Worm (Caenorhabditis elegans) whole organism, L1 larva: Measurements from ENCODE around the gene nish-1.

Experiments used
- F16B12.6 ChIP-seq: fragments of 150-350 bp; optimal IDR thresholded peaks from 2 replicates; lab custom pipeline; 2014; ENCODE audit warnings: missing biosample characterization, missing genetic modification characterization
- Y116A8C.19 ChIP-seq: sonication (generic microtip); optimal IDR thresholded peaks from 2 replicates; lab custom pipeline; 2016; ENCODE audit warnings: missing compliant biosample characterization, missing genetic modification characterization, borderline replicate concordance
- aly-2 ChIP-seq: fragments of 150-350 bp; optimal IDR thresholded peaks from 2 replicates; lab custom pipeline; 2014; ENCODE audit warnings: missing biosample characterization, missing genetic modification characterization
- blmp-1 ChIP-seq: fragments of 150-350 bp; optimal IDR thresholded peaks from 2 replicates; lab custom pipeline; 2014; ENCODE audit warnings: missing biosample characterization, missing genetic modification characterization
- ceh-63 ChIP-seq: fragments of 200-800 bp; sonication (Bioruptor generic); optimal IDR thresholded peaks from 2 replicates; lab custom pipeline; 2018; ENCODE audit warnings: mild to moderate bottlenecking, missing genetic modification characterization, missing compliant biosample characterization
- ceh-8 ChIP-seq: fragments of 200-800 bp; sonication (Bioruptor generic); optimal IDR thresholded peaks from 2 replicates; lab custom pipeline; 2018; ENCODE audit warnings: mild to moderate bottlenecking, missing genetic modification characterization, moderate library complexity, missing compliant biosample characterization
- ceh-82 ChIP-seq, 3 experiments: fragments of 150-350 bp in 1 of 3; sonication (generic microtip) in 2 of 3; optimal IDR thresholded peaks; 2 replicates each; lab custom pipeline; 2014 to 2017; ENCODE audit warnings: missing biosample characterization in 3 of 3, missing genetic modification characterization in 3 of 3
- ces-1 ChIP-seq: fragments of 150-350 bp; optimal IDR thresholded peaks from 2 replicates; lab custom pipeline; 2014; ENCODE audit warnings: missing biosample characterization, missing genetic modification reagents, missing genetic modification characterization
- efl-1 ChIP-seq, 4 experiments: fragments of 150-350 bp; optimal IDR thresholded peaks in 3 of 4; peaks in 1 of 4; 1 replicate in 1 of 4; 2 replicates in 3 of 4; lab custom pipeline; 2014; ENCODE audit warnings: missing biosample characterization in 2 of 4, missing genetic modification characterization in 2 of 4, missing genetic modification reagents in 2 of 4
- efl-3 ChIP-seq: fragments of 200-800 bp; sonication (Bioruptor generic); optimal IDR thresholded peaks from 2 replicates; lab custom pipeline; 2018; ENCODE audit warnings: mild to moderate bottlenecking, missing genetic modification characterization, missing compliant biosample characterization
- egl-27 ChIP-seq, 2 experiments: fragments of 150-350 bp in 1 of 2; sonication (generic microtip); optimal IDR thresholded peaks; 3 replicates each; lab custom pipeline; 2017 to 2018; ENCODE audit warnings: missing biosample characterization in 2 of 2, missing genetic modification characterization in 2 of 2, missing genetic modification reagents in 2 of 2
- fkh-4 ChIP-seq: sonication (generic microtip); optimal IDR thresholded peaks from 2 replicates; lab custom pipeline; 2016; ENCODE audit warnings: missing compliant biosample characterization, missing genetic modification characterization, borderline replicate concordance
- grh-1 ChIP-seq: fragments of 200-800 bp; sonication (Bioruptor generic); IDR thresholded peaks from 2 replicates; pipeline ENCODE4 v1.3.6; 2022; ENCODE audit warnings: missing genetic modification reagents, missing genetic modification characterization, missing compliant biosample characterization
- hlh-4 ChIP-seq: sonication (generic microtip); optimal IDR thresholded peaks from 2 replicates; lab custom pipeline; 2016; ENCODE audit warnings: mild to moderate bottlenecking, missing genetic modification characterization, missing compliant biosample characterization
- hpl-2 ChIP-seq: fragments of 150-350 bp; optimal IDR thresholded peaks from 2 replicates; lab custom pipeline; 2014; ENCODE audit warnings: missing biosample characterization, missing genetic modification reagents, missing genetic modification characterization
- lin-35 ChIP-seq, 2 experiments: fragments of 150-350 bp; optimal IDR thresholded peaks; 2 replicates each; lab custom pipeline; 2014; ENCODE audit warnings: missing biosample characterization in 2 of 2, missing genetic modification characterization in 2 of 2, missing genetic modification reagents in 2 of 2
- lin-39 ChIP-seq: fragments of 150-350 bp; optimal IDR thresholded peaks from 2 replicates; lab custom pipeline; 2014; ENCODE audit warnings: missing biosample characterization, missing genetic modification reagents, missing genetic modification characterization
- lir-3 ChIP-seq: sonication (generic microtip); optimal IDR thresholded peaks from 2 replicates; lab custom pipeline; 2016; ENCODE audit warnings: mild to moderate bottlenecking, missing genetic modification characterization, moderate library complexity, missing compliant biosample characterization; ENCODE audit not compliant: poor library complexity
- lsy-2 ChIP-seq, 2 experiments: fragments of 150-350 bp; optimal IDR thresholded peaks; 2 replicates each; lab custom pipeline; 2014; ENCODE audit warnings: missing biosample characterization in 2 of 2, missing genetic modification characterization in 2 of 2
- nhr-11 ChIP-seq: fragments of 150-350 bp; optimal IDR thresholded peaks from 2 replicates; lab custom pipeline; 2014; ENCODE audit warnings: missing biosample characterization, missing genetic modification characterization
- nhr-19 ChIP-seq: fragments of 200-800 bp; sonication (Bioruptor generic); conservative IDR thresholded peaks from 2 replicates; pipeline ENCODE4 v1.3.6; 2022; ENCODE audit warnings: missing genetic modification characterization, missing compliant biosample characterization
- nhr-28 ChIP-seq: fragments of 150-350 bp; optimal IDR thresholded peaks from 2 replicates; lab custom pipeline; 2014; ENCODE audit warnings: missing biosample characterization, missing genetic modification characterization
- nhr-47 ChIP-seq: sonication (generic microtip); optimal IDR thresholded peaks from 2 replicates; lab custom pipeline; 2016; ENCODE audit warnings: mild to moderate bottlenecking, missing genetic modification characterization, moderate library complexity, missing compliant biosample characterization
- nhr-71 ChIP-seq: sonication (generic microtip); optimal IDR thresholded peaks from 2 replicates; lab custom pipeline; 2016; ENCODE audit warnings: mild to moderate bottlenecking, missing genetic modification characterization, moderate library complexity, missing compliant biosample characterization
- nhr-77 ChIP-seq: fragments of 150-350 bp; optimal IDR thresholded peaks from 2 replicates; lab custom pipeline; 2014; ENCODE audit warnings: missing biosample characterization, missing genetic modification characterization
- nhr-90 ChIP-seq: sonication (generic microtip); optimal IDR thresholded peaks from 2 replicates; lab custom pipeline; 2016; ENCODE audit warnings: mild to moderate bottlenecking, missing genetic modification characterization, missing compliant biosample characterization; ENCODE audit not compliant: poor library complexity
- pag-3 ChIP-seq: sonication (generic microtip); optimal IDR thresholded peaks from 2 replicates; lab custom pipeline; 2017; ENCODE audit warnings: missing genetic modification characterization, mild to moderate bottlenecking, missing compliant biosample characterization, antibody characterized with exemption, borderline replicate concordance; ENCODE audit not compliant: insufficient read depth
- pax-3 ChIP-seq: fragments of 200-800 bp; sonication (Bioruptor generic); optimal IDR thresholded peaks from 2 replicates; lab custom pipeline; 2018; ENCODE audit warnings: mild to moderate bottlenecking, missing genetic modification characterization, moderate library complexity, missing compliant biosample characterization
- pqm-1 ChIP-seq: sonication (generic microtip); optimal IDR thresholded peaks from 3 replicates; lab custom pipeline; 2017; ENCODE audit warnings: missing biosample characterization, missing genetic modification characterization
- snpc-4 ChIP-seq: fragments of 150-350 bp; optimal IDR thresholded peaks from 2 replicates; lab custom pipeline; 2014; ENCODE audit warnings: missing biosample characterization, missing genetic modification characterization
- snu-23 ChIP-seq: sonication (generic microtip); optimal IDR thresholded peaks from 2 replicates; lab custom pipeline; 2016; ENCODE audit warnings: missing genetic modification characterization, missing compliant biosample characterization
- sptf-1 ChIP-seq: fragments of 150-350 bp; optimal IDR thresholded peaks from 2 replicates; lab custom pipeline; 2014; ENCODE audit warnings: missing biosample characterization, missing genetic modification characterization
- sup-37 ChIP-seq: fragments of 200-800 bp; sonication (Bioruptor generic); optimal IDR thresholded peaks from 2 replicates; lab custom pipeline; 2018; ENCODE audit warnings: mild to moderate bottlenecking, missing genetic modification characterization, missing compliant biosample characterization
- swsn-7 ChIP-seq: sonication (generic microtip); optimal IDR thresholded peaks from 2 replicates; lab custom pipeline; 2016; ENCODE audit warnings: missing genetic modification characterization, missing compliant biosample characterization
- tbx-2 ChIP-seq: sonication (generic microtip); optimal IDR thresholded peaks from 2 replicates; lab custom pipeline; 2016; ENCODE audit warnings: missing genetic modification characterization, missing compliant biosample characterization
- tlp-1 ChIP-seq: fragments of 150-350 bp; optimal IDR thresholded peaks from 2 replicates; lab custom pipeline; 2014; ENCODE audit warnings: missing biosample characterization, missing genetic modification characterization
- unc-130 ChIP-seq: fragments of 150-350 bp; optimal IDR thresholded peaks from 2 replicates; lab custom pipeline; 2017; ENCODE audit warnings: missing biosample characterization, missing genetic modification characterization, inconsistent platforms
- vab-15 ChIP-seq: sonication (generic microtip); optimal IDR thresholded peaks from 2 replicates; lab custom pipeline; 2017; ENCODE audit warnings: missing genotype, mild to moderate bottlenecking, missing genetic modification characterization, missing compliant biosample characterization
- zag-1 ChIP-seq: fragments of 150-350 bp; optimal IDR thresholded peaks from 2 replicates; lab custom pipeline; 2014; ENCODE audit warnings: missing biosample characterization, missing genetic modification characterization

nish-1 gene

DNA sequence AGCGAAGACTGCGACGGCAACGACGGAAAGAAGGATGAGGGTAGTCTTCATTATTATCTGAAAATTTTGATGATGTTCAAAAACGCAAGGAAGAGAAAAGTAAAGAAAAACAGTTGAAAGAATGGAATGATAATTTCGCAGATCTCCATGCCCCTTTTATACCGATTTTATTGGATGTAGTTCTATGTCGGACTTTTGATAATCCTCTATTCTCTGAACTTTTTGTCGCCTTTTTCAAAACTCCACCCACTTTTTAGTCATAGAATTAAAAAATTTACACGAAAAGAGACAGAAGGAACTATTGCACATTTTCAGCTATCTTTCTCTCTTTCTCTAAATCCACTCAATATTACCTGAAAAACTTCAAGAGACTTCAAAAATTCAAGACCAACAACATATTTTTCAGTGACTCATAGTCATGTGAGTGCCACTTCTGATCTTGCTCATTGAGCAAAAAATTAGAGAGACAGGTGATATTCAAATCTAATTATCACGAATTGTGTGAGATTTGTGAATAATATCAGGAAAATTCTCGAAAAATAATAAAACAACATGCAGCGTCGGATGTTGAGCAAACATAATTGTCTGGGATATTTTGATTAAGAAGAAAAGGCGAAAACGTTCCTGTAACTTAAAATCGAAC is 25.8 kb downstream of the nish-1 start, which contains the start of gene F13E9.15 (continued):
- no peak for TF ChIP-seq F16B12.6 (tag; lab: Kevin White, UChicago)
- TF ChIP-seq, all 84 proteins: peak for 9

- no peak for TF ChIP-seq Y116A8C.19 (tag; lab: Kevin White, UChicago)
- no peak for TF ChIP-seq swsn-7 (tag; lab: Kevin White, UChicago)
- TF ChIP-seq nhr-19 (GFP tag; lab: Robert Waterston, UW), result no peak
- TF ChIP-seq nhr-90 (tag; lab: Kevin White, UChicago), result no peak
- TF ChIP-seq nhr-11, result no peak
- TF ChIP-seq nhr-71 (tag; lab: Kevin White, UChicago), result no peak
- no peak for TF ChIP-seq snu-23
- no peak for TF ChIP-seq ceh-82 (tag; optimal IDR thresholded peaks at IDR 0.05; lab: Kevin White, UChicago)
- TF ChIP-seq pqm-1 (tag; lab: Kevin White, UChicago), result no peak
- no peak for TF ChIP-seq hpl-2 (GFP tag; lab: Kevin White, UChicago)
Observed at ce11 chrIV:10891993-10892392, 27.9 kb downstream of the nish-1 start, which contains the start of gene srlf-12. TSS of gene srlf-12 (minus strand) at chrIV:10892093.

DNA sequence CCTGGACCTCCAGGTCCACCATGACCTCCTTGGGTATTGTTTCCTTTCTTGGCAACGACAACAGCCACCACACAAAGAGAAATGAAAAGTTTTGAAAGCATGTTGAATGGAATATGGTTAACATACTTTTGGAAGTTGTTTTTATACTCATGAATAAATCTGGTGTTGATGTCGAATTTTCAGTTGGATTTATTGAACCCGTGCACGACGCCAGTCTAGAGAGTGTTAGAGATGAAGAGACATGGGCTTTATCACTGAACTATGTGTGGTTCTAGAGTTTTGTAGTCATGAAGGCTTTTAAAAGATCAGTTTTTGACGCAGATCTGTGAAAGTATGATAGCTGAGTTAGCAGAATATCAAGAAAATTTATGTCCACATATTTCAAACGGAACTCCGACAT is 30.1 kb downstream of the nish-1 start, which contains the start of gene srlf-14:
Gene srlf-14, minus strand, starts transcription at position 101 of the 400 bp plus-strand sequence.
- TF ChIP-seq nhr-47 (tag; lab: Kevin White, UChicago) (no peak), tbx-2 (no peak), efl-3 (GFP tag; lab: Kevin White, UChicago) (no peak), ces-1 (no peak), lsy-2 (tag; optimal IDR thresholded peaks at IDR 0.05; lab: Kevin White, UChicago) (no peak), tlp-1 (tag; lab: Kevin White, UChicago) (no peak), aly-2 (tag; lab: Kevin White, UChicago) (no peak), sptf-1 (tag; lab: Kevin White, UChicago) (no peak), lin-39 (no peak), fkh-4 (tag; lab: Kevin White, UChicago) (no peak), swsn-7 (tag; lab: Kevin White, UChicago) (no peak), egl-27 (tag; optimal IDR thresholded peaks at IDR 0.05; lab: Kevin White, UChicago) (no peak), nhr-90 (tag; lab: Kevin White, UChicago) (no peak), pax-3 (tag; lab: Kevin White, UChicago) (no peak), ceh-8 (GFP tag; lab: Kevin White, UChicago) (no peak)

- TF ChIP-seq hpl-2 (GFP tag; lab: Kevin White, UChicago), result no peak
- no peak for TF ChIP-seq grh-1 (GFP tag; lab: Robert Waterston, UW)
- no peak for TF ChIP-seq lin-35 (GFP tag; optimal IDR thresholded peaks at IDR 0.05; lab: Kevin White, UChicago)
- no peak for TF ChIP-seq nhr-77 (tag; lab: Kevin White, UChicago)
- TF ChIP-seq hlh-4, result no peak
- no peak for TF ChIP-seq sup-37
- TF ChIP-seq efl-1 (optimal IDR thresholded peaks at IDR 0.05; lab: Kevin White, UChicago), result no peak
- no peak for TF ChIP-seq efl-1 (GFP tag; optimal IDR thresholded peaks at IDR 0.05 in 1 of 2; lab: Kevin White, UChicago)
- TF ChIP-seq vab-15 (tag; lab: Kevin White, UChicago), result no peak
- TF ChIP-seq pag-3 (tag; lab: Kevin White, UChicago), result no peak
- no peak for TF ChIP-seq nhr-47 (tag; lab: Kevin White, UChicago)
- no peak for TF ChIP-seq fkh-4 (tag; lab: Kevin White, UChicago)
- no peak for TF ChIP-seq tlp-1 (tag; lab: Kevin White, UChicago)
- no peak for TF ChIP-seq blmp-1 (tag; lab: Kevin White, UChicago)
- TF ChIP-seq nhr-19 (GFP tag; lab: Robert Waterston, UW), result no peak
- no peak for TF ChIP-seq nhr-28 (tag; lab: Kevin White, UChicago)
- TF ChIP-seq ceh-63, result no peak
- TF ChIP-seq zag-1 (tag; lab: Kevin White, UChicago), result no peak
- TF ChIP-seq snpc-4 (tag; lab: Kevin White, UChicago), result no peak
- no peak for TF ChIP-seq unc-130 (tag; lab: Kevin White, UChicago)
- TF ChIP-seq lir-3 (tag; lab: Kevin White, UChicago), result no peak
- TF ChIP-seq, all 84 proteins: peak for 0
Observed at ce11 chrIV:10896512-10896911, 32.4 kb downstream of the nish-1 start, which contains the start of gene srlf-13. TSS of gene srlf-13 (minus strand) at chrIV:10896612.
